Fruit fly (Drosophila melanogaster) whole organism, prepupa: ENCODE results near the gene Cyp4ac1.

Experiments
- CG10669 ChIP-seq: fragments of 200-800 bp; sonication (Bioruptor generic); optimal IDR thresholded peaks from 3 replicates; lab custom pipeline; 2018; ENCODE audit warnings: missing biosample characterization, mild to moderate bottlenecking, missing genetic modification characterization, moderate library complexity
- CG11902 ChIP-seq: fragments of 200-800 bp; sonication (Bioruptor generic); optimal IDR thresholded peaks from 3 replicates; lab custom pipeline; 2016; ENCODE audit warnings: missing biosample characterization, missing genetic modification characterization
- CG15336 ChIP-seq: fragments of 200-800 bp; sonication (Bioruptor generic); IDR thresholded peaks from 2 replicates; pipeline ENCODE4 v1.3.6; 2022; ENCODE audit warnings: missing biosample characterization, missing genetic modification characterization
- CG16779 ChIP-seq: fragments of 200-800 bp; sonication (Bioruptor generic); optimal IDR thresholded peaks from 3 replicates; lab custom pipeline; 2017; ENCODE audit warnings: missing biosample characterization, mild to moderate bottlenecking, missing genetic modification characterization
- CG4318 ChIP-seq: fragments of 200-800 bp; sonication (Bioruptor generic); optimal IDR thresholded peaks from 3 replicates; lab custom pipeline; 2017; ENCODE audit warnings: missing biosample characterization, mild to moderate bottlenecking, missing genetic modification characterization
- CG6163 ChIP-seq: fragments of 200-800 bp; sonication (Bioruptor generic); IDR thresholded peaks from 3 replicates; pipeline ENCODE4 v1.3.6; 2022; ENCODE audit warnings: missing biosample characterization, missing genetic modification characterization
- CG8632 ChIP-seq: fragments of 200-800 bp; sonication (Bioruptor generic); optimal IDR thresholded peaks from 3 replicates; lab custom pipeline; 2016; ENCODE audit warnings: missing biosample characterization, missing genetic modification characterization
- Hr39 ChIP-seq: fragments of 200-800 bp; sonication (Bioruptor generic); optimal IDR thresholded peaks from 2 replicates; lab custom pipeline; 2016; ENCODE audit warnings: missing biosample characterization, missing genetic modification characterization
- Met ChIP-seq: fragments of 200-800 bp; sonication (Bioruptor generic); optimal IDR thresholded peaks from 3 replicates; lab custom pipeline; 2016; ENCODE audit warnings: missing biosample characterization, missing genetic modification characterization
- Smox ChIP-seq: fragments of 200-800 bp; sonication (Bioruptor generic); optimal IDR thresholded peaks from 3 replicates; lab custom pipeline; 2016; ENCODE audit warnings: missing biosample characterization, missing genetic modification characterization
- Sox15 ChIP-seq: fragments of 200-800 bp; sonication (Bioruptor generic); optimal IDR thresholded peaks from 3 replicates; lab custom pipeline; 2016; ENCODE audit warnings: missing biosample characterization, missing genetic modification characterization
- dsx ChIP-seq: fragments of 200-800 bp; optimal IDR thresholded peaks from 3 replicates; lab custom pipeline; 2019; ENCODE audit warnings: missing biosample characterization, mild to moderate bottlenecking, missing genetic modification characterization, moderate library complexity; ENCODE audit not compliant: poor library complexity, severe bottlenecking
- esn ChIP-seq: fragments of 200-800 bp; sonication (Bioruptor generic); optimal IDR thresholded peaks from 2 replicates; lab custom pipeline; 2016; ENCODE audit warnings: missing biosample characterization, mild to moderate bottlenecking, missing genetic modification characterization, moderate library complexity
- fkh ChIP-seq: fragments of 200-800 bp; sonication (Bioruptor generic); optimal IDR thresholded peaks from 3 replicates; lab custom pipeline; 2017; ENCODE audit warnings: missing biosample characterization, mild to moderate bottlenecking, missing genetic modification characterization, moderate library complexity
- pdm3 ChIP-seq: fragments of 200-800 bp; sonication (Bioruptor generic); optimal IDR thresholded peaks from 3 replicates; lab custom pipeline; 2016; ENCODE audit warnings: missing biosample characterization, missing genetic modification characterization
- salr ChIP-seq, 2 experiments: fragments of 200-800 bp; sonication (Bioruptor generic); optimal IDR thresholded peaks; 3 replicates each; lab custom pipeline; 2016 to 2018; ENCODE audit warnings: missing biosample characterization in 2 of 2, missing genetic modification characterization in 2 of 2, mild to moderate bottlenecking in 1 of 2
- spab ChIP-seq: fragments of 200-800 bp; sonication (Bioruptor generic); optimal IDR thresholded peaks from 2 replicates; lab custom pipeline; 2017; ENCODE audit warnings: missing biosample characterization, mild to moderate bottlenecking, missing genetic modification characterization, missing genetic modification reagents

Cyp4ac1 gene

dm6 chr2L:5314630-5315159, 50.9 kb downstream of the Cyp4ac1 start, which contains the start of gene CG14024:
Gene CG14024, minus strand, starts transcription at chr2L:5314895.
- TF ChIP-seq CG4318 (GFP tag; lab: Kevin White, UChicago): no peak
- no peak for TF ChIP-seq dsx
- no peak for TF ChIP-seq salr (GFP tag; optimal IDR thresholded peaks at IDR 0.05; lab: Kevin White, UChicago)
- no peak for TF ChIP-seq Smox (GFP tag; lab: Kevin White, UChicago)
- TF ChIP-seq CG16779 (tag; lab: Kevin White, UChicago): no peak
- TF ChIP-seq CG8632 (GFP tag; lab: Kevin White, UChicago): no peak
- TF ChIP-seq CG15336 (GFP tag; lab: Robert Waterston, UW): no peak
- no peak for TF ChIP-seq CG11902 (GFP tag; lab: Kevin White, UChicago)
- no peak for TF ChIP-seq fkh
- TF ChIP-seq Hr39 (GFP tag; lab: Kevin White, UChicago): no peak
- no peak for TF ChIP-seq CG6163
- TF ChIP-seq spab (GFP tag; lab: Kevin White, UChicago): no peak
- TF ChIP-seq esn (GFP tag; lab: Kevin White, UChicago): no peak
- no peak for TF ChIP-seq CG10669
- no peak for TF ChIP-seq Sox15 (GFP tag; lab: Kevin White, UChicago)
- no peak for TF ChIP-seq pdm3
- TF ChIP-seq Met (GFP tag; lab: Kevin White, UChicago): no peak
